Fruit fly (Drosophila melanogaster): Measurements from ENCODE around the gene CG14285.

Gene CG14285

dm6 chr3R:19010923-19011322 is 14.0 kb upstream of the CG14285 start (continued):
- TF ChIP-seq dmrt99B (tag; optimal IDR thresholded peaks at IDR 0.05) (no peak), gce (GFP tag; IDR thresholded peaks at IDR 0.05) (no peak), ac (GFP tag; optimal IDR thresholded peaks at IDR 0.05) (peak; percentile 5), CG14965 (GFP tag; optimal IDR thresholded peaks at IDR 0.05; ENCODE audit: borderline replicate concordance) (no peak), CG10565 (GFP tag; optimal IDR thresholded peaks at IDR 0.05) (no peak), Vsx1 (GFP tag; optimal IDR thresholded peaks at IDR 0.05) (no peak), dpn (GFP tag; optimal IDR thresholded peaks at IDR 0.05) (no peak), toy (GFP tag; IDR thresholded peaks at IDR 0.05) (no peak), grau (tag; optimal IDR thresholded peaks at IDR 0.05) (no peak), corto (GFP tag; optimal IDR thresholded peaks at IDR 0.05) (no peak), B-H1 (GFP tag; IDR thresholded peaks at IDR 0.05) (no peak), E2f1 (GFP tag; IDR thresholded peaks at IDR 0.05) (no peak), CG9727 (GFP tag; optimal IDR thresholded peaks at IDR 0.05) (peak; percentile 42), gsb (GFP tag; IDR thresholded peaks at IDR 0.05) (no peak), ara (GFP tag; IDR thresholded peaks at IDR 0.05) (0 out of 2 replicates have a peak, but pooled peaks have one; percentile 38), CG12155 (GFP tag; optimal IDR thresholded peaks at IDR 0.05) (no peak), fd3F (GFP tag; optimal IDR thresholded peaks at IDR 0.05) (peak; percentile 60), Dfd (GFP tag; optimal IDR thresholded peaks at IDR 0.05) (no peak), CG8765 (GFP tag; IDR thresholded peaks at IDR 0.05) (no peak), HLH54F (GFP tag; optimal IDR thresholded peaks at IDR 0.05) (no peak), chinmo (GFP tag; IDR thresholded peaks at IDR 0.05; ENCODE audit: partially characterized antibody) (no peak), Xrp1 (GFP tag; IDR thresholded peaks at IDR 0.05) (peak; percentile 36; the same call in 1 of the 2 replicates), CG13123 (GFP tag; optimal IDR thresholded peaks at IDR 0.05) (no peak), CG1024 (GFP tag; IDR thresholded peaks at IDR 0.05) (no peak), ewg (GFP tag; optimal IDR thresholded peaks at IDR 0.05) (no peak), CG11093 (GFP tag; IDR thresholded peaks at IDR 0.05) (no peak), CG8924 (tag; optimal IDR thresholded peaks at IDR 0.05) (no peak), NFAT (GFP tag; IDR thresholded peaks at IDR 0.05) (no peak), CG7556 (GFP tag; optimal IDR thresholded peaks at IDR 0.05) (no peak), Tbp (GFP tag; optimal IDR thresholded peaks at IDR 0.05) (no peak), Ets65A (GFP tag) (no peak), CG15269 (tag; optimal IDR thresholded peaks at IDR 0.05) (peak; percentile 21), Hr3 (GFP tag; optimal IDR thresholded peaks at IDR 0.05) (no peak), usp (GFP tag; optimal IDR thresholded peaks at IDR 0.05) (no peak), CG17829 (tag; optimal IDR thresholded peaks at IDR 0.05) (no peak), nom (GFP tag; optimal IDR thresholded peaks at IDR 0.05) (no peak), CG5180 (GFP tag; optimal IDR thresholded peaks at IDR 0.05) (no peak), trh (GFP tag; optimal IDR thresholded peaks at IDR 0.05) (no peak), E2f2 (GFP tag; IDR thresholded peaks at IDR 0.05) (no peak), gcm2 (GFP tag; optimal IDR thresholded peaks at IDR 0.05) (no peak), CG6654 (GFP tag; optimal IDR thresholded peaks at IDR 0.05) (no peak), prd (optimal IDR thresholded peaks at IDR 0.05) (no peak), prd (GFP tag; IDR thresholded peaks at IDR 0.05) (no peak), CrebB (tag; optimal IDR thresholded peaks at IDR 0.05) (no peak), BtbVII (GFP tag; optimal IDR thresholded peaks at IDR 0.05) (no peak), wdn (GFP tag; IDR thresholded peaks at IDR 0.05) (no peak), CG12236 (GFP tag; optimal IDR thresholded peaks at IDR 0.05) (no peak), yki (optimal IDR thresholded peaks at IDR 0.05) (no peak), CG9817 (tag; optimal IDR thresholded peaks at IDR 0.05) (no peak), crp (GFP tag; optimal IDR thresholded peaks at IDR 0.05) (no peak), Ada2b (GFP tag; IDR thresholded peaks at IDR 0.05) (no peak), CG10274 (GFP tag; optimal IDR thresholded peaks at IDR 0.05) (no peak), cg (GFP tag; optimal IDR thresholded peaks at IDR 0.05) (no peak)

Measured in whole organism, embryonic.